Fruit fly (Drosophila melanogaster): Measurements from ENCODE around the gene Papst2.

DNA sequence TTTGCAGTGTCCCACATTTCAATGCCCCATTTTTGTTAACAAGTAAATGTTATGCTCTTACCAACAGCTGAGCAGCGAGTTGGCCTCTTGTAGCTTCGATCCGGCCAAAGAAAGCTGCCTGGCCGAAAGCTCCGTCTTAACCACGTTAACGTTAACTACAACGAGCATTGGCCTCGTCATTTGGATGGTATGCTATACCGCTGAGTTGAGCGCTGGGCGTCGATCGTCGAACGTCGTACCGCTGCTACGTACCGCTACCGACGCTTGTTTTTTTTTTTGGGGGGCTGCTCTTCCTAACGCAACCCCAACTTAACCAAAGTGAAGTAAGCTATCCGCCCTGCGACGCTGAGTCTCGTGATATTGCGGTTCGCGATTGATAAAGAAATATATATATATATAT, 6.7 kb downstream of the Papst2 start, which contains the start of gene rogdi:
- TF ChIP-seq psq (optimal IDR thresholded peaks at IDR 0.05) (no peak), EcR (GFP tag; optimal IDR thresholded peaks at IDR 0.05) (no peak), usp (GFP tag; optimal IDR thresholded peaks at IDR 0.05) (no peak), CG8478 (optimal IDR thresholded peaks at IDR 0.05) (no peak)
